Worm (Caenorhabditis elegans) whole organism, L4 larva: ENCODE results near the gene Y37E11B.2.

Experiments
- F26F4.8 ChIP-seq: fragments of 200-800 bp; sonication (Bioruptor generic); conservative IDR thresholded peaks from 2 replicates; pipeline ENCODE4 v1.3.6; 2022; ENCODE audit warnings: missing genetic modification characterization, missing compliant biosample characterization
- T20F7.1 ChIP-seq: fragments of 200-800 bp; sonication (Bioruptor generic); optimal IDR thresholded peaks from 2 replicates; lab custom pipeline; 2018; ENCODE audit warnings: mild to moderate bottlenecking, missing genetic modification characterization, missing compliant biosample characterization
- T26A8.4 ChIP-seq: fragments of 200-800 bp; sonication (Bioruptor generic); IDR thresholded peaks from 2 replicates; pipeline ENCODE4 v1.3.6; 2022; ENCODE audit warnings: missing genetic modification characterization, missing compliant biosample characterization
- Y105C5A.15 ChIP-seq: fragments of 200-800 bp; sonication (Bioruptor generic); IDR thresholded peaks from 2 replicates; pipeline ENCODE4 v1.3.6; 2022; ENCODE audit warnings: missing genetic modification characterization, missing compliant biosample characterization
- attf-4 ChIP-seq: sonication (generic microtip); optimal IDR thresholded peaks from 3 replicates; lab custom pipeline; 2017; ENCODE audit warnings: missing biosample characterization, missing genetic modification characterization
- ceh-20 ChIP-seq: fragments of 200-800 bp; sonication (Bioruptor generic); IDR thresholded peaks from 2 replicates; pipeline ENCODE4 v1.3.6; 2022; ENCODE audit warnings: missing genetic modification reagents, missing genetic modification characterization, missing compliant biosample characterization
- ceh-44 ChIP-seq: fragments of 200-800 bp; sonication (Bioruptor generic); IDR thresholded peaks from 2 replicates; pipeline ENCODE4 v1.3.6; 2022; ENCODE audit warnings: missing genetic modification reagents, missing genetic modification characterization, missing compliant biosample characterization
- ceh-62 ChIP-seq: sonication (generic microtip); optimal IDR thresholded peaks from 2 replicates; lab custom pipeline; 2017; ENCODE audit warnings: missing biosample characterization, missing genetic modification characterization
- ces-1 ChIP-seq: fragments of 150-350 bp; sonication (generic microtip); optimal IDR thresholded peaks from 4 replicates; lab custom pipeline; 2014; ENCODE audit warnings: missing biosample characterization, missing genetic modification reagents, missing genetic modification characterization
- ctbp-1 ChIP-seq: fragments of 200-800 bp; sonication (Bioruptor generic); IDR thresholded peaks from 2 replicates; pipeline ENCODE4 v1.3.6; 2022; ENCODE audit warnings: missing genetic modification reagents, missing genetic modification characterization, missing compliant biosample characterization
- daf-12 ChIP-seq: fragments of 150-350 bp; optimal IDR thresholded peaks from 2 replicates; lab custom pipeline; 2014; ENCODE audit warnings: missing biosample characterization, missing genetic modification reagents, missing genetic modification characterization
- daf-19 ChIP-seq: fragments of 200-800 bp; sonication (Bioruptor generic); conservative IDR thresholded peaks from 2 replicates; pipeline ENCODE4 v1.3.6; 2022; ENCODE audit warnings: missing genetic modification characterization, missing compliant biosample characterization
- dmd-6 ChIP-seq: fragments of 200-800 bp; sonication (Bioruptor generic); IDR thresholded peaks from 2 replicates; pipeline ENCODE4 v1.3.6; 2022; ENCODE audit warnings: missing genetic modification reagents, missing genetic modification characterization, missing compliant biosample characterization
- dmd-8 ChIP-seq: fragments of 200-800 bp; sonication (Bioruptor generic); IDR thresholded peaks from 2 replicates; pipeline ENCODE4 v1.3.6; 2022; ENCODE audit warnings: missing genetic modification characterization, missing compliant biosample characterization
- dve-1 ChIP-seq: sonication (generic microtip); optimal IDR thresholded peaks from 2 replicates; lab custom pipeline; 2017; ENCODE audit warnings: antibody characterized with exemption, mild to moderate bottlenecking, missing genetic modification characterization, missing compliant biosample characterization; ENCODE audit not compliant: insufficient read depth
- fos-1 ChIP-seq: fragments of 150-350 bp; optimal IDR thresholded peaks from 2 replicates; lab custom pipeline; 2014; ENCODE audit warnings: missing biosample characterization, missing genetic modification characterization
- hif-1 ChIP-seq, 2 experiments: sonication (generic microtip); optimal IDR thresholded peaks; 2 replicates each; lab custom pipeline; 2016 to 2017; ENCODE audit warnings: missing compliant biosample characterization in 2 of 2, missing genetic modification characterization in 2 of 2, missing genetic modification reagents in 2 of 2, missing genotype in 2 of 2, mild to moderate bottlenecking in 1 of 2
- hlh-11 ChIP-seq: fragments of 200-800 bp; sonication (Bioruptor generic); optimal IDR thresholded peaks from 2 replicates; lab custom pipeline; 2018; ENCODE audit warnings: mild to moderate bottlenecking, missing genetic modification characterization, missing compliant biosample characterization
- hlh-30 ChIP-seq: sonication (generic microtip); optimal IDR thresholded peaks from 2 replicates; lab custom pipeline; 2017; ENCODE audit warnings: antibody characterized with exemption, mild to moderate bottlenecking, missing genetic modification characterization, missing compliant biosample characterization; ENCODE audit not compliant: insufficient read depth
- jun-1 ChIP-seq: fragments of 150-350 bp; optimal IDR thresholded peaks from 2 replicates; lab custom pipeline; 2014; ENCODE audit warnings: missing biosample characterization, missing genetic modification reagents, missing genetic modification characterization
- lim-7 ChIP-seq: fragments of 200-800 bp; sonication (Bioruptor generic); IDR thresholded peaks from 2 replicates; pipeline ENCODE4 v1.3.6; 2022; ENCODE audit warnings: missing genetic modification characterization, missing compliant biosample characterization
- lin-1 ChIP-seq: fragments of 200-800 bp; sonication (Bioruptor generic); IDR thresholded peaks from 2 replicates; pipeline ENCODE4 v1.3.6; 2022; ENCODE audit warnings: missing genetic modification reagents, missing genetic modification characterization, missing compliant biosample characterization
- lin-38 ChIP-seq: fragments of 200-800 bp; sonication (Bioruptor generic); IDR thresholded peaks from 2 replicates; pipeline ENCODE4 v1.3.6; 2022; ENCODE audit warnings: missing genetic modification reagents, missing genetic modification characterization, missing compliant biosample characterization
- lin-39 ChIP-seq: fragments of 150-350 bp; optimal IDR thresholded peaks from 2 replicates; lab custom pipeline; 2014; ENCODE audit warnings: missing biosample characterization, missing genetic modification reagents, missing genetic modification characterization
- lsy-2 ChIP-seq, 2 experiments: fragments of 150-350 bp in 1 of 2; sonication (generic microtip) in 1 of 2; optimal IDR thresholded peaks; 2 replicates each; lab custom pipeline; 2014 to 2017; ENCODE audit warnings: missing biosample characterization in 2 of 2, missing genetic modification characterization in 2 of 2
- mdl-1 ChIP-seq, 2 experiments: fragments of 150-350 bp in 1 of 2; sonication (generic microtip) in 1 of 2; optimal IDR thresholded peaks; 2 replicates each; lab custom pipeline; 2014 to 2017; ENCODE audit warnings: missing biosample characterization in 2 of 2, missing genetic modification characterization in 2 of 2
- mdt-29 ChIP-seq: fragments of 200-800 bp; sonication (Bioruptor generic); IDR thresholded peaks from 2 replicates; pipeline ENCODE4 v1.3.6; 2022; ENCODE audit warnings: missing genetic modification reagents, missing genetic modification characterization, missing compliant biosample characterization
- mes-2 ChIP-seq: sonication (generic microtip); optimal IDR thresholded peaks from 2 replicates; lab custom pipeline; 2016; ENCODE audit warnings: missing genotype, mild to moderate bottlenecking, missing genetic modification characterization, missing compliant biosample characterization; ENCODE audit not compliant: poor library complexity, severe bottlenecking
- mxl-3 ChIP-seq: fragments of 200-800 bp; sonication (Bioruptor generic); optimal IDR thresholded peaks from 2 replicates; lab custom pipeline; 2018; ENCODE audit warnings: mild to moderate bottlenecking, missing genetic modification characterization, missing compliant biosample characterization
- nhr-10 ChIP-seq: fragments of 150-350 bp; optimal IDR thresholded peaks from 2 replicates; lab custom pipeline; 2014; ENCODE audit warnings: missing biosample characterization, missing genetic modification characterization
- nhr-102 ChIP-seq: sonication (generic microtip); optimal IDR thresholded peaks from 2 replicates; lab custom pipeline; 2016; ENCODE audit warnings: mild to moderate bottlenecking, missing genetic modification characterization, moderate library complexity, missing compliant biosample characterization
- nhr-11 ChIP-seq: fragments of 150-350 bp; optimal IDR thresholded peaks from 2 replicates; lab custom pipeline; 2014; ENCODE audit warnings: missing biosample characterization, missing genetic modification characterization
- nhr-111 ChIP-seq: fragments of 200-800 bp; sonication (Bioruptor generic); optimal IDR thresholded peaks from 2 replicates; lab custom pipeline; 2018; ENCODE audit warnings: mild to moderate bottlenecking, missing genetic modification characterization, missing compliant biosample characterization
- nhr-25 ChIP-seq: sonication (generic microtip); optimal IDR thresholded peaks from 2 replicates; lab custom pipeline; 2017; ENCODE audit warnings: missing genetic modification characterization, mild to moderate bottlenecking, missing compliant biosample characterization, antibody characterized with exemption, moderate library complexity, borderline replicate concordance; ENCODE audit not compliant: insufficient read depth
- nhr-28 ChIP-seq: fragments of 150-350 bp; optimal IDR thresholded peaks from 2 replicates; lab custom pipeline; 2014; ENCODE audit warnings: missing biosample characterization, missing genetic modification characterization
- nhr-42 ChIP-seq: fragments of 200-800 bp; sonication (Bioruptor generic); IDR thresholded peaks from 2 replicates; pipeline ENCODE4 v1.3.6; 2022; ENCODE audit warnings: missing genetic modification characterization, missing compliant biosample characterization
- nhr-48 ChIP-seq: sonication (generic microtip); optimal IDR thresholded peaks from 2 replicates; lab custom pipeline; 2016; ENCODE audit warnings: mild to moderate bottlenecking, missing genetic modification characterization, missing compliant biosample characterization
- nhr-77 ChIP-seq: fragments of 150-350 bp; optimal IDR thresholded peaks from 2 replicates; lab custom pipeline; 2014; ENCODE audit warnings: missing biosample characterization, missing genetic modification characterization
- pha-4 ChIP-seq, 2 experiments: fragments of 150-350 bp in 1 of 2; fragments of 200-800 bp in 1 of 2; sonication (Bioruptor generic) in 1 of 2; IDR thresholded peaks in 1 of 2; optimal IDR thresholded peaks in 1 of 2; 2 replicates each; pipeline versions ENCODE4 v1.3.6 to Lab custom; 2014 to 2022; ENCODE audit warnings: missing genetic modification characterization in 2 of 2, missing genetic modification reagents in 2 of 2, missing biosample characterization in 1 of 2, missing compliant biosample characterization in 1 of 2
- php-3 ChIP-seq: fragments of 200-800 bp; sonication (Bioruptor generic); IDR thresholded peaks from 2 replicates; pipeline ENCODE4 v1.3.6; 2022; ENCODE audit warnings: missing genetic modification reagents, missing genetic modification characterization, missing compliant biosample characterization
- pqm-1 ChIP-seq: sonication (generic microtip); optimal IDR thresholded peaks from 2 replicates; lab custom pipeline; 2017; ENCODE audit warnings: missing biosample characterization, missing genetic modification characterization
- saeg-2 ChIP-seq: fragments of 200-800 bp; sonication (Bioruptor generic); IDR thresholded peaks from 2 replicates; pipeline ENCODE4 v1.3.6; 2022; ENCODE audit warnings: missing genetic modification reagents, missing genetic modification characterization, missing compliant biosample characterization
- set-16 ChIP-seq: fragments of 200-800 bp; sonication (Bioruptor generic); IDR thresholded peaks from 2 replicates; pipeline ENCODE4 v1.3.6; 2022; ENCODE audit warnings: missing genetic modification reagents, missing genetic modification characterization, missing compliant biosample characterization
- spr-1 ChIP-seq: sonication (generic microtip); optimal IDR thresholded peaks from 2 replicates; lab custom pipeline; 2016; ENCODE audit warnings: mild to moderate bottlenecking, missing genetic modification characterization, missing compliant biosample characterization
- tra-1 ChIP-seq: fragments of 200-800 bp; sonication (Bioruptor generic); IDR thresholded peaks from 2 replicates; pipeline ENCODE4 v1.3.6; 2022; ENCODE audit warnings: missing genetic modification reagents, missing genetic modification characterization, missing compliant biosample characterization
- vab-7 ChIP-seq: fragments of 200-800 bp; sonication (Bioruptor generic); IDR thresholded peaks from 2 replicates; pipeline ENCODE4 v1.3.6; 2022; ENCODE audit warnings: missing genetic modification reagents, missing genetic modification characterization, missing compliant biosample characterization
- zfp-2 ChIP-seq: sonication (generic microtip); optimal IDR thresholded peaks from 2 replicates; lab custom pipeline; 2016; ENCODE audit warnings: mild to moderate bottlenecking, missing genetic modification characterization, missing compliant biosample characterization
- ztf-11 ChIP-seq: fragments of 150-350 bp; optimal IDR thresholded peaks from 2 replicates; lab custom pipeline; 2014; ENCODE audit warnings: missing biosample characterization, missing genetic modification characterization
- ztf-7 ChIP-seq: fragments of 150-350 bp; optimal IDR thresholded peaks from 2 replicates; lab custom pipeline; 2014; ENCODE audit warnings: missing biosample characterization, missing genetic modification characterization

Y37E11B.2 gene

ce11 chrIV:3611845-3612244 lies 33.6 kb downstream of the Y37E11B.2 start:
- TF ChIP-seq hlh-30 (peak; percentile 80), saeg-2 (GFP tag; lab: Robert Waterston, UW) (peak; percentile 76; the same call in 1 of the 2 replicates), attf-4 (tag; lab: Kevin White, UChicago) (no peak), nhr-111 (GFP tag; lab: Kevin White, UChicago) (no peak), lin-1 (GFP tag; lab: Robert Waterston, UW) (peak; percentile 84), fos-1 (tag; lab: Kevin White, UChicago) (peak; percentile 45), dve-1 (tag; lab: Kevin White, UChicago) (peak; percentile 94), lin-38 (GFP tag; lab: Robert Waterston, UW) (peak; percentile 47), ceh-20 (GFP tag; lab: Robert Waterston, UW) (peak; percentile 82), jun-1 (tag; lab: Kevin White, UChicago) (peak; percentile 55), php-3 (GFP tag; lab: Robert Waterston, UW) (peak; percentile 94), nhr-28 (tag; lab: Kevin White, UChicago) (peak; percentile 89), lin-39 (tag; lab: Kevin White, UChicago) (no peak), T20F7.1 (GFP tag; lab: Kevin White, UChicago) (no peak), nhr-10 (tag; lab: Kevin White, UChicago) (peak; percentile 52), F26F4.8 (GFP tag; lab: Robert Waterston, UW) (no peak), hlh-11 (peak; percentile 97), hif-1 (tag; optimal IDR thresholded peaks at IDR 0.05; lab: Kevin White, UChicago) (peak in 1 of 2 experiments; percentile 17), ceh-62 (tag; lab: Kevin White, UChicago) (no peak), pqm-1 (tag; lab: Kevin White, UChicago) (peak; percentile 82), spr-1 (peak; percentile 39), dmd-6 (GFP tag; lab: Robert Waterston, UW) (peak; percentile 87), mdt-29 (peak; percentile 65), set-16 (GFP tag; lab: Robert Waterston, UW) (peak; percentile 49; the same call in 1 of the 2 replicates), dmd-8 (GFP tag; lab: Robert Waterston, UW) (0 out of 2 replicates have a peak, but pooled peaks have one; percentile 10), ctbp-1 (GFP tag; lab: Robert Waterston, UW) (no peak), daf-12 (tag; lab: Kevin White, UChicago) (no peak), ceh-44 (GFP tag; lab: Robert Waterston, UW) (no peak), lsy-2 (tag; optimal IDR thresholded peaks at IDR 0.05; lab: Kevin White, UChicago) (peak in 1 of 2 experiments; percentile 10), pha-4 (GFP tag; IDR thresholded peaks at IDR 0.05; lab: Robert Waterston, UW) (peak; percentile 68; the same call in 1 of the 2 replicates), pha-4 (tag; optimal IDR thresholded peaks at IDR 0.05; lab: Kevin White, UChicago) (no peak), nhr-77 (tag; lab: Kevin White, UChicago) (peak; percentile 64), lim-7 (GFP tag; lab: Robert Waterston, UW) (no peak), daf-19 (GFP tag; lab: Robert Waterston, UW) (no peak), nhr-25 (tag; lab: Kevin White, UChicago) (no peak), Y105C5A.15 (GFP tag; lab: Robert Waterston, UW) (no peak), zfp-2 (no peak), mxl-3 (peak; percentile 62), ztf-11 (no peak), nhr-48 (tag; lab: Kevin White, UChicago) (peak; percentile 83), ces-1 (no peak), nhr-42 (GFP tag; lab: Robert Waterston, UW) (peak; percentile 59; the same call in 1 of the 2 replicates), vab-7 (GFP tag; lab: Robert Waterston, UW) (no peak), ztf-7 (tag; lab: Kevin White, UChicago) (no peak), T26A8.4 (GFP tag; lab: Robert Waterston, UW) (peak; percentile 64; the same call in 1 of the 2 replicates), mdl-1 (tag; optimal IDR thresholded peaks at IDR 0.05; lab: Kevin White, UChicago) (peak in 1 of 2 experiments; percentile 42), nhr-11 (tag; lab: Kevin White, UChicago) (no peak), mes-2 (tag; lab: Kevin White, UChicago) (peak; percentile 43), nhr-102 (peak; percentile 86), tra-1 (peak; percentile 82)
